Fruit fly (Drosophila melanogaster) whole organism, embryonic: ENCODE results near the gene Girdin.

ENCODE experiments used
- CG10959 ChIP-seq: fragments of 200-800 bp; sonication (Bioruptor generic); IDR thresholded peaks from 2 replicates; pipeline ENCODE4 v1.3.6; 2022; ENCODE audit warnings: missing biosample characterization, missing genetic modification characterization
- CG7372 ChIP-seq: fragments of 200-800 bp; sonication (Bioruptor generic); IDR thresholded peaks from 2 replicates; pipeline ENCODE4 v1.3.6; 2022; ENCODE audit warnings: missing biosample characterization, missing genetic modification characterization
- Fer3 ChIP-seq: fragments of 200-800 bp; sonication (Bioruptor generic); optimal IDR thresholded peaks from 2 replicates; lab custom pipeline; 2018; ENCODE audit warnings: missing biosample characterization, mild to moderate bottlenecking, missing genetic modification characterization, moderate library complexity
- gcm2 ChIP-seq: fragments of 200-800 bp; sonication (Bioruptor generic); optimal IDR thresholded peaks from 2 replicates; lab custom pipeline; 2016; ENCODE audit warnings: missing biosample characterization, missing genetic modification characterization

dm6 chr3L:3177872-3178271, 858 bp upstream of the Girdin start:
- TF ChIP-seq gcm2 (no peak), CG7372 (GFP tag; lab: Robert Waterston, UW) (no peak), CG10959 (GFP tag; lab: Robert Waterston, UW) (no peak), Fer3 (tag; lab: Kevin White, UChicago) (no peak)
